Worm (Caenorhabditis elegans): ENCODE data around the gene Y17D7C.1.
"Not testable (repeated sequence)": the region's sequence is repeated elsewhere in the genome, so short reads cannot be mapped to it uniquely, and the experiment has no call there.

The Y17D7C.1 gene

DNA sequence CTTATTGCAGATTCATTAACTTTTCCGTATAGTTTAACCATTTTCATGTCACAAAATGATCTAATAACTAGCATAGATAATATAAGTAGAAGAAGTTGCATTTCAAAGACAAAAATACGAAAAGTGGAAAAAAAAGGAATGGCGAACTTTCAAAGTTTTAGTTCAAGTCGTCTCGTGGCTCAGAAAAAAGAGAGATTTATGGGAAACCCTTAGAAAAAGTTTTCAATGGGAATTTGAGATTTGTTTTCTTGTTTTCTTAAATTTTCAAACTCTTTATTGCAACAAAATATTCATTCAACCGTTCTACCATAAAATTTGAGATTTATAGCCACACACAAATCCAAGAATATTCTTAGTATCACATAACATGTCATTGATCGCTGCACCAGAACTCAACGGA, 35.7 kb downstream of the Y17D7C.1 start, which contains the start of gene clec-250:
TSS of gene clec-250 (minus strand) at position 101 of the 400 bp plus-strand sequence.
- no peak for TF ChIP-seq unc-62 (GFP tag; optimal IDR thresholded peaks at IDR 0.05)

DNA sequence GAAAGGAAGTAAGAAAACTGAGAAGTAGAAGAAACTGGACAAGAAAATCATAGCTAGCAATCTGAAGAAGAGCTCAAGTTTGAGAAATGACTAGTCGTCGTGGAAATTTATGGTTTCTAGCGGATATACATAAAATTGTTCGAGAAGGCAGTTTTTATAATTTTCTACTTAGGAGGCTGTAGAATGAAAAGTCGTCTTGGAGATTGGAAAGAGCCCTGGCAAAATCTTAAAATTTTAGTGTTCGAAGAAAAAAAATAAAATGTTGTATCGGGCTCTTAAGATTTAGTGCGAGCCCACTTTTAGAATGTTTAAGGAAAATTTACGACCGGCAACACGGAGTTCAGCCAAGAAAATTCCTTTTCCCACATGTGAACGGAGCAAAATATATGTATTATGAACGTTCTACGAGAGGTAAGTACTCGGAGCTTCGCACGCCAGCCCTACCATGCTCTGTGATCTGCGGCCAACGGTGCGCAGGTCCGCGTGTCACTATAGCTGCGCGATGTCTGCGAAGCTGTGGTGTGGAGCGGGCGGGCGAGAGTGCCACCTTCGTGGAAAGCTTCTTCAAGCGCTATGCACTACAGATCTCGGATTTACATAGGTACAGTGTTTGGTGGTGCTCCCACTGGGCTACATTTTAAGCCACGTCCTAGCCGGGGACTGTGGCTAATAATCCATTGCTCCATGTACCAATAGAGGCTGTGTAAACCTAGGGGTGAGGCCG, 40.7 kb downstream of the Y17D7C.1 start, which contains the start of gene clec-251:
TSS of gene clec-251 (minus strand) at position 51 of the 724 bp plus-strand sequence.
- TF ChIP-seq unc-62 (GFP tag; optimal IDR thresholded peaks at IDR 0.05) = no peak

DNA sequence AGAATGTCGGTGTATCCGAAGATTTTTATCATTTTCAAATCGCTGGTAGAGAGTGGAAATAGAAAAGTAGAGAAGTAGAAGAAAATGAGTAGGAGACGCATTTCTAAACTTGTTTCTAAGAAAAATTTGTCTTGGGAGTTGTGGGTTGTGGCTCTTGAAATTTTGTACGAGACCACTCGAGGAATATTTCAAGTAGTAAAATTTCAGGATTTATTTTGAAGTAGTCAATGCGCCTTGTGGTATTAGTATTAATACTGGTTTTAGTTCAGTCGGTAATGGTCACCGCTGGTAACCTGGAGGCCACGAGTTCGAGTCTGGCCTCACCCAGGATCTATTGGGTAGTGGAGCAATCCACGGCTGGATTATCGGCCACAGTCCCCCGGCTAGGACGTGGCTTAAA, 42.4 kb downstream of the Y17D7C.1 start, which contains the start of gene clec-252:
TSS of gene clec-252 (minus strand) at position 101 of the 400 bp plus-strand sequence.
- no peak for TF ChIP-seq unc-62 (GFP tag; optimal IDR thresholded peaks at IDR 0.05)

DNA sequence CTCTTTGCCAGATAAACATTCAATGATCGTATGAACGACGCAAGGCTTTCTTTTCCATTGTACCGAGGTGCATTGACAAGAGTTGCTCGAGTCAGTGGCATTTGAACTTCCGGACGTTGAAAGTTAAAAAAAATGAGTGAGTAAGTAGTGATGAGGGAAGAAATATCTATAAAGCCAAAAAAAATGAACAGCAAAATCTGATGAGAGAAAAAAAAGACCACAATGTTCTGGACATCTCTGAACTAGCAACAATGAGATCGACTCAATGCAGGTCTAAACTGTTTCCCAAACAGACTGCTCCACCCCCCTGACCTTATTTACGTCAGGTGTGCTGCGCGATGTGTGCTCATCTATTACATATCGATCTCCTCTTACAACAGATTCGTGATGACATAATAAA, 44.1 kb downstream of the Y17D7C.1 start, which contains the start of the genes F11D11.21 and F11D11.12:
TSS of gene F11D11.21 (minus strand) at position 101 of the 400 bp plus-strand sequence.
TSS of gene F11D11.12 (minus strand) at position 238 of the 400 bp plus-strand sequence.
- no peak for TF ChIP-seq unc-62 (GFP tag; optimal IDR thresholded peaks at IDR 0.05)

DNA sequence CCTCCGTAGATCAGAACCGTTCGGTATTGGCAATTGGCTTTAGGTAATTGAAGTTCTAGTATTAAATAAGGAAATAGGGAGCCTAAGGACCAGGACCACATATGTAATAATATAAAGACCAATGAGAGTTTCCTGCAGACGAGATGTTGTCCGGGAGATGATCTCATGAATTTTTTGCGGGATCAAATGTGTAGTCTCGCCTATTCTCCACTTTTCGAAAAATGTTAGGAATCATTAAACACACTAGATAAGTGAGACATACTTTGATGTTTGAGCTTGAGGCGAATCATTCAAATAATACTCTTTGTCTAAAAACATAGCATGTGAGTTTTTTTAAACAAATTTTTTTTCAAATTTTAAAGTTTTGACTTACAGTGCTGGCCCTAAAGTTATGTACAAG, 46.7 kb downstream of the Y17D7C.1 start, which contains the start of gene F11D11.6:
TSS of gene F11D11.6 (minus strand) at position 101 of the 400 bp plus-strand sequence.
- no peak for TF ChIP-seq unc-62 (GFP tag; optimal IDR thresholded peaks at IDR 0.05)

DNA sequence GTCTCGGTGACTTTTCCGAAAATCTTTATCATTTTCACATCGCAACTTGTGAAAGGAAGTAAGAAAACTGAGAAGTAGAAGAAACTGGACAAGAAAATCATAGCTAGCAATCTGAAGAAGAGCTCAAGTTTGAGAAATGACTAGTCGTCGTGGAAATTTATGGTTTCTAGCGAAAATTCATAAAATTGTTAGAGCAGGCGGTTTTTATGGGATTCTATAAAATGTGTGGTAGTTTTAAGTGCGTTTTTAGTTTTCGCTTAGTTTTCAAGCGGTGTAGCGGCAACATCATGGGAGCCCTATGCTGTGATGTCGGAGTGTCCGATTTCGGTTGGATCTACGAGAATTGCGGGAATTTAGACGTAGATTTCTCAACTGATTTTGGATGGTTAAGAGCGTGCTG, 48.0 kb downstream of the Y17D7C.1 start, which contains the start of gene clec-254:
TSS of gene clec-254 (minus strand) at position 101 of the 400 bp plus-strand sequence.
- not testable (repeated sequence) for TF ChIP-seq unc-62 (GFP tag; optimal IDR thresholded peaks at IDR 0.05)

All from whole organism, dauer.